Worm (Caenorhabditis elegans): ENCODE data around the gene T26C5.5.

The T26C5.5 gene

DNA sequence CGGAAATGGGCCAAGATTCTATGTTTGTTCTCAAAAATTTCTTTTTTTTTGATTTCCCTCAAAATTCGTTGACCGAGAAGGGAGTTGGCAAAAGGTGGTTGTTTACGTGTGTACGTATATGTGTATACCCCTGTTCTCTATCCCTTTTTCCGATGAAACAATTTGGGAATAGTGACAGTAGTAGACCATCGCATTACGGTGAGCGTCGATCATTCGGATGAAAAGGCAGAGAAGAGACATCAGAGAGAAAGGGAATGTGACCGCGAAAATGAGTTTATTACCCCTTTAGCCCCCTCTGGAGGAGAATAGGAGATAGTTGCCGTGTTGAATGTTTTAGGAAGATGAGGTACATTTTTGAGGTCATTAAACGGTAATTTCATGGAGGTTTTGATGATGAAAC lies 13.5 kb upstream of the T26C5.5 start:
- TF ChIP-seq blmp-1 (tag; optimal IDR thresholded peaks at IDR 0.05) = peak; percentile 34
- peak; percentile 29 for TF ChIP-seq ham-2 (GFP tag; optimal IDR thresholded peaks at IDR 0.05)
- no peak for TF ChIP-seq unc-39 (tag; optimal IDR thresholded peaks at IDR 0.05)

DNA sequence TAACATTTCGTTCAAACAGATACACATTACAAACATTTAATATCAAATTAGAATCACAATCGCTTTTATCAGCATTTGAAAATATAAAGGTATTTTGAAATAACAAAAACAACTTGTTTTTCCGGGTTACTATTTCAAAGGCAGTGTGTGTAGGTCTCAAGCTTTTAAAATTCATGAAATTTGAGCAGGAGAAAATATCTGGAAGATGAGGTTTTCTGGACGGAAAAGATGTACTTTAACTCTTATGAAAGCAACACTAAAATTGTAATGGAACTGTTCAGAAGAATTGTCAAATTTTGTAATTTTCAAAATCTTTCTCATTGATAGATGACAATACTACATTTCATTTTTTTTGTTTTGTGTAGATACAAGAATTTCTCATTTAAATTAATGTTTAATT lies 12.0 kb upstream of the T26C5.5 start:
- TF ChIP-seq nhr-237 (tag; optimal IDR thresholded peaks at IDR 0.05) (no peak), ceh-83 (GFP tag; optimal IDR thresholded peaks at IDR 0.05) (peak; percentile 52)

DNA sequence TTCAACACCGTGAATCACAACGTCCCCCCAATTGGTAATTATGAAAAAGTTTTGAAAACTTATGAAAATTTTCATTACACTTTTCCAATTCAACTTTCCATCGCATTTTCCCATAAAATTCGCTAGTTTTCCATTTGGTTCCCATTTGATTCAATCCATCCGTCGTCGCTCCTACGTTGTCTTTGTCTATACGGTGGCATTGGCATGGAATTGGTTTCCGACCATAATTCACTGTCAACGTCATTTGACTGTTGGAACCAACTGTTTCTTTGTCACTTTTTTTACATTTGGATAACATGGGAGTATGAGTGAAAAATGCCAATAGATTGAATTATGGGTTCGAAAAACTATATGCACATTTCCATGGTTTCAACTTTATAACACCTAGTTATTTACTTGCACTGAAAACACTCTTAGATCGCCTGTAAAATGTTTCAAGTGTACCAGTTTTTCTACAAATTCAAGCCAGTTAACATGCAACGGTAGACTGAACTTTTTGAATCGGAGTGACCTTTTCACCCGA lies 11.5 kb upstream of the T26C5.5 start:
- TF ChIP-seq nhr-2 (tag; optimal IDR thresholded peaks at IDR 0.05) (no peak), ces-1 (GFP tag; optimal IDR thresholded peaks at IDR 0.05) (peak; percentile 9), pha-4 (tag; optimal IDR thresholded peaks at IDR 0.05) (no peak), ham-2 (GFP tag; optimal IDR thresholded peaks at IDR 0.05) (no peak), mls-2 (tag; optimal IDR thresholded peaks at IDR 0.05) (peak; percentile 24), mep-1 (tag; optimal IDR thresholded peaks at IDR 0.05) (no peak), ceh-43 (GFP tag; optimal IDR thresholded peaks at IDR 0.05) (no peak), ceh-39 (tag; optimal IDR thresholded peaks at IDR 0.05) (no peak), blmp-1 (tag; optimal IDR thresholded peaks at IDR 0.05) (no peak), ceh-83 (GFP tag; optimal IDR thresholded peaks at IDR 0.05) (peak; percentile 70), nhr-28 (tag; optimal IDR thresholded peaks at IDR 0.05) (no peak), flh-1 (GFP tag; optimal IDR thresholded peaks at IDR 0.05) (no peak), M03D4.4 (tag; optimal IDR thresholded peaks at IDR 0.05) (peak; percentile 23), unc-62 (GFP tag; optimal IDR thresholded peaks at IDR 0.05) (no peak), elt-1 (tag; optimal IDR thresholded peaks at IDR 0.05; ENCODE audit: borderline replicate concordance, insufficient read depth) (no peak), unc-120 (tag; optimal IDR thresholded peaks at IDR 0.05; ENCODE audit: poor library complexity, severe bottlenecking) (no peak), elt-3 (tag; optimal IDR thresholded peaks at IDR 0.05) (no peak), mab-5 (tag; optimal IDR thresholded peaks at IDR 0.05) (no peak), tbx-8 (GFP tag; optimal IDR thresholded peaks at IDR 0.05) (no peak), cnd-1 (tag; optimal IDR thresholded peaks at IDR 0.05) (peak; percentile 22), lin-32 (GFP tag; optimal IDR thresholded peaks at IDR 0.05) (no peak), drap-1 (GFP tag; optimal IDR thresholded peaks at IDR 0.05) (no peak), bed-3 (GFP tag; optimal IDR thresholded peaks at IDR 0.05) (no peak), ztf-11 (tag; optimal IDR thresholded peaks at IDR 0.05) (no peak), nhr-237 (tag; optimal IDR thresholded peaks at IDR 0.05) (no peak), sptf-1 (tag; optimal IDR thresholded peaks at IDR 0.05) (peak; percentile 35), snpc-4 (tag; optimal IDR thresholded peaks at IDR 0.05) (no peak), zip-8 (tag; optimal IDR thresholded peaks at IDR 0.05) (no peak)

DNA sequence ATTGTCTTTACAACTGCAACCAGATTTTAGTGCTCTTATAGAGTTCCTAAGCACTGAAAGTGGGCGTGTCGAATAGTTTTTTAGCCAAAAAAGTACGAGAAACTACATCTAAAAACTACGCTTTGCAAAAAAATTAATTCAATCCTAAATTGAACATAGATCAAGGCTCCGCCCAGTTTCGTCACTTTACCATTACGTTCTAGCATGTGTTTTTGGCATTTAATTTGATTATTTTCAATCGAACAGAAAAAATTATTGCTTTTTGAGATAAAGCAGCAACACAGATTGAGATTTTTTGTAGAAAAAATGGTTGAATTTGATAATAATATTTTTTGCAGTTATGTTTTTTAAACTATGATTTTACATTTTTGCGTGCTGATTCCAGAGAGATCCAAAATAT lies 7.6 kb upstream of the T26C5.5 start, which contains the start of gene nlp-82:
Gene nlp-82, minus strand, starts transcription at position 101 of the 400 bp plus-strand sequence.
- TF ChIP-seq hlh-1 (tag; optimal IDR thresholded peaks at IDR 0.05) (no peak), ceh-39 (tag; optimal IDR thresholded peaks at IDR 0.05) (no peak), ceh-43 (GFP tag; optimal IDR thresholded peaks at IDR 0.05) (no peak), lin-13 (tag; optimal IDR thresholded peaks at IDR 0.05) (no peak), mab-5 (tag; optimal IDR thresholded peaks at IDR 0.05) (no peak), bed-3 (GFP tag; optimal IDR thresholded peaks at IDR 0.05) (no peak), M03D4.4 (tag; optimal IDR thresholded peaks at IDR 0.05) (no peak), blmp-1 (tag; optimal IDR thresholded peaks at IDR 0.05) (no peak), zip-8 (tag; optimal IDR thresholded peaks at IDR 0.05) (no peak), cnd-1 (tag; optimal IDR thresholded peaks at IDR 0.05) (no peak)

DNA sequence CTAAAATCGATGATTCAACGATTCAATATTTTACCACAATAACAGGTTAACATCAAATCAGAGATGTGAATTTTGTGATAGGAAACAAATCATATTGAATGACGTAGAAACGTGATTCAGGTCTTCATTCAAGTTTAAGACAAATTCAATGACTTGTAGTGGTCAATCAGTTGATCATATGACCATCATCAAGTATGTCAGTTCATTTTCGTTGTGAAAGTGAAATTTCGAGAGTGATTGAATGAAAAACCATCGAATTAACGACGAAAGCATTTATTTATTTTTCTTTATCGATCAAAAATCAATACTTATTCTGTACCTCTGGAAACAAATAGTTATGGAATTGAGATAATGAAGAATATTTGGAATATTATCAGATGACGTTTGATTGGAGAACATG lies 5.0 kb upstream of the T26C5.5 start:
- TF ChIP-seq mep-1 (tag; optimal IDR thresholded peaks at IDR 0.05) (no peak), unc-39 (tag; optimal IDR thresholded peaks at IDR 0.05) (no peak), sptf-1 (tag; optimal IDR thresholded peaks at IDR 0.05) (no peak), nhr-237 (tag; optimal IDR thresholded peaks at IDR 0.05) (no peak), pha-4 (tag; optimal IDR thresholded peaks at IDR 0.05) (no peak), flh-1 (GFP tag; optimal IDR thresholded peaks at IDR 0.05) (no peak), ces-1 (GFP tag; optimal IDR thresholded peaks at IDR 0.05) (no peak), snpc-4 (tag; optimal IDR thresholded peaks at IDR 0.05) (no peak), unc-120 (tag; optimal IDR thresholded peaks at IDR 0.05; ENCODE audit: poor library complexity, severe bottlenecking) (no peak), elt-3 (tag; optimal IDR thresholded peaks at IDR 0.05) (no peak), mab-5 (tag; optimal IDR thresholded peaks at IDR 0.05) (no peak), bed-3 (GFP tag; optimal IDR thresholded peaks at IDR 0.05) (no peak), nhr-28 (tag; optimal IDR thresholded peaks at IDR 0.05) (no peak), nhr-76 (tag; optimal IDR thresholded peaks at IDR 0.05) (no peak)
